Fruit fly (Drosophila melanogaster): ENCODE results near the gene bero.

The bero gene

DNA sequence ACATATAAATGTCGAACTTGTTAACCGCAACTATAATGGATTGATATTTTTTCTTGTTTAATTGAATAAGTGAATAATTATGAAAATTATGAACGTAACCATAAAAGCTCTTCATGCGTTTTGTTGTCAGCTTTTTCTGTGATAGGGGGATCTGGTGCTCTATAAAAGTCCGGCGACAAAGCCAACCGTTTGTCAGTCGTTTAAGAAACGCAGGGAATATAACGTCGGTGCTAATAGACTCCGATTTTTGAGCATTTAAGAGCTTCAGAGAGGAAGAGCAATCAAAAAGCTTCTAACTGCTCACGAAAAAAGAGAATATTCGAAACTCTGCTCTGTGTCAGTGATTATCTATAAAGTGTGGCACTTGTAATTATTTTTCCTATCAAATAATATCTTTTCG is 27.4 kb upstream of the bero start, which contains the start of gene CG31674:
TSS of gene CG31674 (plus strand) at position 203 of the 400 bp plus-strand sequence.
- TF ChIP-seq CG9705 (GFP tag; optimal IDR thresholded peaks at IDR 0.05) (no peak), dl (GFP tag; optimal IDR thresholded peaks at IDR 0.05; ENCODE audit: insufficient read depth in 1 of 2, partially characterized antibody in 2 of 2) (peak in 1 of 2 experiments; percentile 20), brk (GFP tag; optimal IDR thresholded peaks at IDR 0.05) (peak; percentile 53), Dif (GFP tag; optimal IDR thresholded peaks at IDR 0.05; ENCODE audit: partially characterized antibody) (peak; percentile 50), Myc (optimal IDR thresholded peaks at IDR 0.05) (no peak), Rel (GFP tag; optimal IDR thresholded peaks at IDR 0.05) (no peak), Rel (tag; optimal IDR thresholded peaks at IDR 0.05) (peak; percentile 14), h (GFP tag; optimal IDR thresholded peaks at IDR 0.05) (peak; percentile 59), tai (GFP tag; optimal IDR thresholded peaks at IDR 0.05) (no peak)

DNA sequence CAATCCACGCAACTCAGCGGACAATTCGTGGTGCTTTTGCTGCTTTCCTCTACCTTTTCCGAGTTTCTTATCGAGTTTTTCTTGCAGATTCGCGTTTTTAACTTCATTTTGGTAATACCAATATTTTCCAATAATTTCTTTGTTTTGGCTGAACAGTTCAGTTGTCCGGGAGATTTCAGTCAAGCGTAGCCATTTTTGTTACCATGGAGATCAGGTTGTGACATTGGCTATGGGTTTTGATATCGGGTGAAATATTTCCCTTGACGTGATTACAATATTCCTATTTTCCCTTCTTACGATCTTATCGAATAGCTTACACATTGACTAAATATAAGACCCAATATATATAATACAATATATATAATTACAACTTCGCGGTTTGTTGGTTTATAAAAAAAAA is 23.0 kb upstream of the bero start, which contains the start of gene Oseg5:
TSS of gene Oseg5 (minus strand) at position 340 of the 400 bp plus-strand sequence.
- TF ChIP-seq GATAd (GFP tag; optimal IDR thresholded peaks at IDR 0.05) (no peak), OdsH (GFP tag; optimal IDR thresholded peaks at IDR 0.05) (no peak), pan (optimal IDR thresholded peaks at IDR 0.05) (no peak), woc (GFP tag; optimal IDR thresholded peaks at IDR 0.05) (no peak), Dif (GFP tag; optimal IDR thresholded peaks at IDR 0.05; ENCODE audit: partially characterized antibody) (no peak), fru (GFP tag; optimal IDR thresholded peaks at IDR 0.05) (no peak), Abd-B (GFP tag; optimal IDR thresholded peaks at IDR 0.05) (no peak), Mio (GFP tag; optimal IDR thresholded peaks at IDR 0.05) (no peak), Hr83 (GFP tag; optimal IDR thresholded peaks at IDR 0.05; ENCODE audit: poor library complexity, severe bottlenecking) (no peak), Dfd (GFP tag; optimal IDR thresholded peaks at IDR 0.05) (no peak), foxo (GFP tag; optimal IDR thresholded peaks at IDR 0.05) (no peak)

DNA sequence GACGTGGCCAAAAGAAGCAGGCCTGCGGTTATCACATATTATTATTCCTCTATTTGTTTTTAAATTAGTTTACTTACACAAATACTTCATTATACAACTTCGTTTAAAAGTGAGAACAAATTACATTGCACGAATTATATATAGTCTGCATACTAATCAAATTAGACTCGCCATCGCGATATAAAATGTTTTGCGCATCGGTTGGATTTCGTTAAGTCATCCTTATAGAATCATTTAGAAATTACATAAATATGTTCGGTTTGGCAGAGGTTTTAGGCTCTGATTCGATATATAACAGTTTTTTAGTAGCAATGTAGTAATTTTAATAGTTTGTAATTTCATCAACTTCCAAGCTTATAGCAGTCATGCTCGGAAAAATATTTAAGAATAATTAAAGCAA is 20.6 kb upstream of the bero start, which contains the start of gene Spn38F:
TSS of gene Spn38F (minus strand) at position 101 of the 400 bp plus-strand sequence.
- TF ChIP-seq brk (GFP tag; optimal IDR thresholded peaks at IDR 0.05): no peak
- TF ChIP-seq CG9705 (GFP tag; optimal IDR thresholded peaks at IDR 0.05): no peak
- TF ChIP-seq N (GFP tag; optimal IDR thresholded peaks at IDR 0.05): no peak
- no peak for TF ChIP-seq usp (GFP tag; optimal IDR thresholded peaks at IDR 0.05)
- no peak for TF ChIP-seq h (GFP tag; optimal IDR thresholded peaks at IDR 0.05)
- TF ChIP-seq GATAd (GFP tag; optimal IDR thresholded peaks at IDR 0.05): no peak
- TF ChIP-seq sv (GFP tag; optimal IDR thresholded peaks at IDR 0.05): no peak
- no peak for TF ChIP-seq Jra (GFP tag; optimal IDR thresholded peaks at IDR 0.05)
- no peak for TF ChIP-seq br (GFP tag; optimal IDR thresholded peaks at IDR 0.05)
- no peak for TF ChIP-seq jim (GFP tag; optimal IDR thresholded peaks at IDR 0.05)
- TF ChIP-seq Hr78 (GFP tag; optimal IDR thresholded peaks at IDR 0.05): no peak
- TF ChIP-seq Myc (optimal IDR thresholded peaks at IDR 0.05): no peak
- TF ChIP-seq pan (optimal IDR thresholded peaks at IDR 0.05): no peak
- TF ChIP-seq dsf (GFP tag; optimal IDR thresholded peaks at IDR 0.05; ENCODE audit: borderline replicate concordance): no peak
- no peak for TF ChIP-seq dmrt93B (GFP tag; optimal IDR thresholded peaks at IDR 0.05)
- no peak for TF ChIP-seq Sp1 (GFP tag; optimal IDR thresholded peaks at IDR 0.05)
- TF ChIP-seq lola (GFP tag; optimal IDR thresholded peaks at IDR 0.05): no peak
- TF ChIP-seq Mio (GFP tag; optimal IDR thresholded peaks at IDR 0.05): no peak

DNA sequence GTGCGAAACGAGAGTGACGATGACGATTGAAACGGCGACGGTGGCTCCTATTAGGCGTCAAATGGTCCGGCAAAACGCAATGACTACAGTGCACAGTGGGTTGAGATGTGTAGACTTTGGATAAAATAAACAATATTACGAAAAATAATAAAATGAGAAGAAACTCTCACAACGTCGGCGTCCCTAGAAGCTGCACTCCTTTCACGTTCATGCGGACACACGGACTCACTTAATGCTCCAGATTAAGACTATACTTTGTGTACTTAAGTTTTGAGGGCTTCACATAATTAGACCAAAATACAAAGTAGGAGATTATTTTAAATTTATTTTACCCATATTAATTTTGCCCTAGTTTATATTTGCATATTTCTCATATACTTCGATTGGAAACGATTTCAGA is 18.5 kb upstream of the bero start:
- TF ChIP-seq Sp1 (GFP tag; optimal IDR thresholded peaks at IDR 0.05) (no peak), Mio (GFP tag; optimal IDR thresholded peaks at IDR 0.05) (no peak), dmrt93B (GFP tag; optimal IDR thresholded peaks at IDR 0.05) (no peak), sv (GFP tag; optimal IDR thresholded peaks at IDR 0.05) (no peak), tai (GFP tag; optimal IDR thresholded peaks at IDR 0.05) (no peak), brk (GFP tag; optimal IDR thresholded peaks at IDR 0.05) (no peak), woc (GFP tag; optimal IDR thresholded peaks at IDR 0.05) (no peak), lola (GFP tag; optimal IDR thresholded peaks at IDR 0.05) (no peak), br (GFP tag; optimal IDR thresholded peaks at IDR 0.05) (no peak), CrebA (GFP tag; optimal IDR thresholded peaks at IDR 0.05; ENCODE audit: borderline replicate concordance) (no peak), ey (GFP tag; optimal IDR thresholded peaks at IDR 0.05) (no peak), N (GFP tag; optimal IDR thresholded peaks at IDR 0.05) (no peak), CG9705 (GFP tag; optimal IDR thresholded peaks at IDR 0.05) (no peak), Vsx2 (GFP tag; optimal IDR thresholded peaks at IDR 0.05; ENCODE audit: partially characterized antibody) (no peak), fru (GFP tag; optimal IDR thresholded peaks at IDR 0.05) (no peak), Abd-B (GFP tag; optimal IDR thresholded peaks at IDR 0.05) (no peak)
